Fruit fly (Drosophila melanogaster): ENCODE measurements around the gene CG14441.

The CG14441 gene

dm6 chrX:6694105-6694788 lies 5.1 kb upstream of the CG14441 start (continued):
- TF ChIP-seq Hr39 (optimal IDR thresholded peaks at IDR 0.05) (no peak), MBD-R2 (GFP tag; IDR thresholded peaks at IDR 0.05) (peak; percentile 49; the same call in 1 of the 2 replicates), CG34422 (GFP tag; IDR thresholded peaks at IDR 0.05) (peak; percentile 51; the same call in 1 of the 3 replicates), CG43689 (GFP tag; IDR thresholded peaks at IDR 0.05) (no peak), CG8478 (optimal IDR thresholded peaks at IDR 0.05) (peak; percentile 84), Xrp1 (GFP tag; IDR thresholded peaks at IDR 0.05) (no peak), exex (tag; optimal IDR thresholded peaks at IDR 0.05) (peak; percentile 5), dm (GFP tag; optimal IDR thresholded peaks at IDR 0.05) (peak; percentile 26), Rx (GFP tag; IDR thresholded peaks at IDR 0.05) (no peak), tap (tag; optimal IDR thresholded peaks at IDR 0.05) (no peak), CTCF (GFP tag; optimal IDR thresholded peaks at IDR 0.05) (no peak), dpn (GFP tag; optimal IDR thresholded peaks at IDR 0.05) (no peak), CG10543 (GFP tag; optimal IDR thresholded peaks at IDR 0.05) (peak; percentile 58), CG34376 (GFP tag; optimal IDR thresholded peaks at IDR 0.05) (peak; percentile 44), cg (GFP tag; optimal IDR thresholded peaks at IDR 0.05) (peak; percentile 98), HLH4C (GFP tag; IDR thresholded peaks at IDR 0.05; ENCODE audit: partially characterized antibody) (no peak), Adf1 (GFP tag; IDR thresholded peaks at IDR 0.05) (peak; percentile 96), Trl (optimal IDR thresholded peaks at IDR 0.05) (peak in 1 of 2 experiments; percentile 50), Trl (GFP tag; optimal IDR thresholded peaks at IDR 0.05) (no peak), CG4328 (GFP tag; optimal IDR thresholded peaks at IDR 0.05) (peak; percentile 30), CG14441 (GFP tag; IDR thresholded peaks at IDR 0.05) (no peak), CG17186 (GFP tag; optimal IDR thresholded peaks at IDR 0.05) (peak; percentile 22), H15 (GFP tag; IDR thresholded peaks at IDR 0.05) (no peak), nom (GFP tag; optimal IDR thresholded peaks at IDR 0.05) (peak; percentile 61)

- TF ChIP-seq CG2712 (tag; optimal IDR thresholded peaks at IDR 0.05) (peak; percentile 54), pan (optimal IDR thresholded peaks at IDR 0.05) (no peak), pan (GFP tag; optimal IDR thresholded peaks at IDR 0.05 in 1 of 2, IDR thresholded peaks at IDR 0.05 in 1 of 2) (no peak), CG4424 (GFP tag; optimal IDR thresholded peaks at IDR 0.05) (peak; percentile 30), Mad (GFP tag; optimal IDR thresholded peaks at IDR 0.05) (peak; percentile 26), CG9817 (tag; optimal IDR thresholded peaks at IDR 0.05) (peak; percentile 31), Ssrp (tag; optimal IDR thresholded peaks at IDR 0.05) (peak; percentile 7), CTCF (GFP tag; optimal IDR thresholded peaks at IDR 0.05) (peak; percentile 2), slbo (GFP tag; IDR thresholded peaks at IDR 0.05) (peak; percentile 59), CG4730 (GFP tag; IDR thresholded peaks at IDR 0.05) (no peak), Doc3 (GFP tag; IDR thresholded peaks at IDR 0.05; ENCODE audit: partially characterized antibody) (peak; percentile 93), tin (GFP tag; optimal IDR thresholded peaks at IDR 0.05) (peak; percentile 22), CG12104 (GFP tag; optimal IDR thresholded peaks at IDR 0.05) (peak; percentile 16), Hmx (GFP tag; optimal IDR thresholded peaks at IDR 0.05) (no peak), bcd (GFP tag; optimal IDR thresholded peaks at IDR 0.05) (no peak), CG32772 (GFP tag; IDR thresholded peaks at IDR 0.05) (no peak), CG3163 (GFP tag; optimal IDR thresholded peaks at IDR 0.05) (no peak), Hsf (GFP tag; optimal IDR thresholded peaks at IDR 0.05) (peak; percentile 46), CG14050 (GFP tag; IDR thresholded peaks at IDR 0.05) (no peak), pros (GFP tag; optimal IDR thresholded peaks at IDR 0.05) (no peak), CG31224 (GFP tag; IDR thresholded peaks at IDR 0.05) (peak; percentile 11; the same call in 1 of the 2 replicates), CG14441 (GFP tag; IDR thresholded peaks at IDR 0.05) (peak; percentile 70), Ptx1 (GFP tag; IDR thresholded peaks at IDR 0.05) (no peak; the same call in 1 of the 2 replicates), seq (GFP tag; IDR thresholded peaks at IDR 0.05) (peak; percentile 20; the same call in 1 of the 2 replicates), CG11504 (tag; optimal IDR thresholded peaks at IDR 0.05) (peak; percentile 37), Fer1 (GFP tag; optimal IDR thresholded peaks at IDR 0.05) (no peak), B-H2 (GFP tag; optimal IDR thresholded peaks at IDR 0.05) (peak; percentile 41), CG11696 (GFP tag; IDR thresholded peaks at IDR 0.05) (no peak), CG9797 (GFP tag; optimal IDR thresholded peaks at IDR 0.05) (peak; percentile 40), Atf-2 (GFP tag; optimal IDR thresholded peaks at IDR 0.05) (peak; percentile 12), CG10654 (GFP tag; optimal IDR thresholded peaks at IDR 0.05) (peak; percentile 11)
Measured at dm6 chrX:6694979-6695388, 4.3 kb upstream of the CG14441 start, which contains the start of gene CG14442. Gene CG14442, minus strand, starts transcription at chrX:6695007.

All from whole organism, embryonic.